Worm (Caenorhabditis elegans) whole organism, L1 larva: Measurements from ENCODE around the gene dtmk-1.

Experiments
- blmp-1 ChIP-seq: fragments of 150-350 bp; optimal IDR thresholded peaks from 2 replicates; lab custom pipeline; 2014; ENCODE audit warnings: missing biosample characterization, missing genetic modification characterization
- ceh-82 ChIP-seq, 3 experiments: fragments of 150-350 bp in 1 of 3; sonication (generic microtip) in 2 of 3; optimal IDR thresholded peaks; 2 replicates each; lab custom pipeline; 2014 to 2017; ENCODE audit warnings: missing biosample characterization in 3 of 3, missing genetic modification characterization in 3 of 3
- ces-1 ChIP-seq: fragments of 150-350 bp; optimal IDR thresholded peaks from 2 replicates; lab custom pipeline; 2014; ENCODE audit warnings: missing biosample characterization, missing genetic modification reagents, missing genetic modification characterization
- dpl-1 ChIP-seq, 3 experiments: fragments of 150-350 bp in 2 of 3; sonication (generic microtip) in 1 of 3; optimal IDR thresholded peaks; 2 replicates each; lab custom pipeline; 2014 to 2017; ENCODE audit warnings: missing biosample characterization in 3 of 3, missing genetic modification characterization in 3 of 3, missing genetic modification reagents in 3 of 3
- elt-3 ChIP-seq, 6 experiments: fragments of 150-350 bp in 1 of 6; sonication (generic microtip); optimal IDR thresholded peaks; 2 replicates each; lab custom pipeline; 2017 to 2018; ENCODE audit warnings: missing biosample characterization in 6 of 6, missing genetic modification characterization in 6 of 6, inconsistent platforms in 1 of 6
- lsy-2 ChIP-seq, 2 experiments: fragments of 150-350 bp; optimal IDR thresholded peaks; 2 replicates each; lab custom pipeline; 2014; ENCODE audit warnings: missing biosample characterization in 2 of 2, missing genetic modification characterization in 2 of 2
- mdl-1 ChIP-seq, 2 experiments: fragments of 150-350 bp; optimal IDR thresholded peaks; 2 replicates each; lab custom pipeline; 2014 to 2017; ENCODE audit warnings: missing biosample characterization in 2 of 2, missing genetic modification characterization in 2 of 2, inconsistent platforms in 1 of 2
- nhr-85 ChIP-seq: sonication (generic microtip); peaks from one replicate; lab custom pipeline; 2016; ENCODE audit warnings: missing genetic modification characterization, inconsistent platforms, missing compliant biosample characterization
- tbx-2 ChIP-seq: sonication (generic microtip); optimal IDR thresholded peaks from 2 replicates; lab custom pipeline; 2016; ENCODE audit warnings: missing genetic modification characterization, missing compliant biosample characterization
- unc-62 ChIP-seq: fragments of 150-350 bp; optimal IDR thresholded peaks from 2 replicates; lab custom pipeline; 2014; ENCODE audit warnings: missing biosample characterization, missing genetic modification reagents, missing genetic modification characterization
- zip-4 ChIP-seq: fragments of 200-800 bp; sonication (Bioruptor generic); optimal IDR thresholded peaks from 2 replicates; lab custom pipeline; 2018; ENCODE audit warnings: mild to moderate bottlenecking, missing genetic modification characterization, moderate library complexity, missing compliant biosample characterization
- ztf-11 ChIP-seq, 2 experiments: sonication (generic microtip); optimal IDR thresholded peaks; 2 replicates each; lab custom pipeline; 2016 to 2017; ENCODE audit warnings: missing genetic modification characterization in 2 of 2, missing biosample characterization in 1 of 2, missing compliant biosample characterization in 1 of 2

ce11 chrII:9994679-9995078, 27.8 kb upstream of the dtmk-1 start:
- TF ChIP-seq tbx-2: no peak
- TF ChIP-seq ztf-11 (tag; optimal IDR thresholded peaks at IDR 0.05; lab: Kevin White, UChicago): no peak
- TF ChIP-seq zip-4 (GFP tag; lab: Kevin White, UChicago): no peak
- TF ChIP-seq elt-3 (tag; optimal IDR thresholded peaks at IDR 0.05; lab: Kevin White, UChicago): no peak
- TF ChIP-seq mdl-1 (tag; optimal IDR thresholded peaks at IDR 0.05; lab: Kevin White, UChicago): no peak
- no peak for TF ChIP-seq blmp-1 (tag; lab: Kevin White, UChicago)
- TF ChIP-seq lsy-2 (tag; optimal IDR thresholded peaks at IDR 0.05; lab: Kevin White, UChicago): no peak
- TF ChIP-seq unc-62: no peak
- TF ChIP-seq nhr-85 (tag; lab: Kevin White, UChicago): no peak
- no peak for TF ChIP-seq dpl-1 (GFP tag; optimal IDR thresholded peaks at IDR 0.05; lab: Kevin White, UChicago)
- no peak for TF ChIP-seq ces-1 (GFP tag; lab: Kevin White, UChicago)
- TF ChIP-seq ceh-82 (tag; optimal IDR thresholded peaks at IDR 0.05; lab: Kevin White, UChicago): no peak
